Fruit fly (Drosophila melanogaster) whole organism, adult: Measurements from ENCODE around the gene Pp2C1.

Experiments used
- CG14711 ChIP-seq: fragments of 200-800 bp; sonication (Bioruptor generic); optimal IDR thresholded peaks from 2 replicates; lab custom pipeline; 2018; ENCODE audit warnings: missing biosample characterization, mild to moderate bottlenecking, missing genetic modification characterization, moderate library complexity
- CG33017 ChIP-seq: fragments of 200-800 bp; sonication (Bioruptor generic); optimal IDR thresholded peaks from 2 replicates; lab custom pipeline; 2018; ENCODE audit warnings: missing biosample characterization, mild to moderate bottlenecking, missing genetic modification characterization, moderate library complexity
- CG7045 ChIP-seq: fragments of 200-800 bp; sonication (Bioruptor generic); optimal IDR thresholded peaks from 2 replicates; lab custom pipeline; 2017; ENCODE audit warnings: missing biosample characterization, mild to moderate bottlenecking, missing genetic modification characterization
- kay ChIP-seq: fragments of 200-800 bp; sonication (Bioruptor generic); peaks from one replicate; lab custom pipeline; 2016; ENCODE audit warnings: missing biosample characterization, missing genetic modification characterization, borderline replicate concordance

dm6 chrX:4684444-4684924 is 2.2 kb downstream of the Pp2C1 start:
- TF ChIP-seq kay (GFP tag; lab: Kevin White, UChicago) (peak; percentile 99), CG33017 (tag; lab: Kevin White, UChicago) (peak; percentile 75), CG14711 (tag; lab: Kevin White, UChicago) (peak; percentile 96), CG7045 (GFP tag; lab: Kevin White, UChicago) (peak; percentile 76)
